Worm (Caenorhabditis elegans): ENCODE measurements around the gene nas-4.

nas-4 gene

ce11 chrIII:6415306-6415973 lies at the start of gene nas-4:
nas-4 (minus strand) TSS chrIII:6415656.
- TF ChIP-seq flt-1 (GFP tag; IDR thresholded peaks at IDR 0.05): no peak
- TF ChIP-seq hnd-1 (tag; optimal IDR thresholded peaks at IDR 0.05): no peak
- no peak for TF ChIP-seq F13C5.2 (tag; optimal IDR thresholded peaks at IDR 0.05)
- no peak for TF ChIP-seq B0310.2 (tag; optimal IDR thresholded peaks at IDR 0.05)
- TF ChIP-seq aly-1 (tag; optimal IDR thresholded peaks at IDR 0.05): no peak
- TF ChIP-seq hmbx-1 (tag; optimal IDR thresholded peaks at IDR 0.05): no peak

- no peak for TF ChIP-seq hnd-1 (tag; optimal IDR thresholded peaks at IDR 0.05)
- TF ChIP-seq hmbx-1 (tag; optimal IDR thresholded peaks at IDR 0.05): no peak
- TF ChIP-seq tbx-37 (GFP tag; conservative IDR thresholded peaks at IDR 0.05): no peak
- no peak for TF ChIP-seq ama-1 (optimal IDR thresholded peaks at IDR 0.05)
- no peak for TF ChIP-seq ceh-13 (GFP tag; optimal IDR thresholded peaks at IDR 0.05)
- no peak for TF ChIP-seq tbx-11 (GFP tag; IDR thresholded peaks at IDR 0.05)
- TF ChIP-seq flt-1 (GFP tag; IDR thresholded peaks at IDR 0.05): no peak
- TF ChIP-seq ceh-36 (tag; optimal IDR thresholded peaks at IDR 0.05): no peak
- TF ChIP-seq sea-1 (GFP tag; conservative IDR thresholded peaks at IDR 0.05): no peak
- no peak for TF ChIP-seq aly-1 (tag; optimal IDR thresholded peaks at IDR 0.05)
- TF ChIP-seq B0310.2 (tag; optimal IDR thresholded peaks at IDR 0.05): no peak
Observed at ce11 chrIII:6464913-6465312, 49.5 kb upstream of the nas-4 start, which contains the start of gene nduf-2.2. nduf-2.2 (plus strand) TSS chrIII:6465222.

ce11 chrIII:6464113-6464571 lies 48.7 kb upstream of the nas-4 start:
- TF ChIP-seq sea-1 (GFP tag; conservative IDR thresholded peaks at IDR 0.05) (0 out of 2 replicates have a peak, but pooled peaks have one; percentile 19), aly-1 (tag; optimal IDR thresholded peaks at IDR 0.05) (peak; percentile 66), flt-1 (GFP tag; IDR thresholded peaks at IDR 0.05) (0 out of 2 replicates have a peak, but pooled peaks have one; percentile 22), hmg-4 (GFP tag; optimal IDR thresholded peaks at IDR 0.05) (peak; percentile 39), hnd-1 (tag; optimal IDR thresholded peaks at IDR 0.05) (no peak), tra-4 (tag; optimal IDR thresholded peaks at IDR 0.05) (no peak), F13C5.2 (tag; optimal IDR thresholded peaks at IDR 0.05) (peak; percentile 29)

- TF ChIP-seq pes-1 (GFP tag; IDR thresholded peaks at IDR 0.05) (no peak), flt-1 (GFP tag; IDR thresholded peaks at IDR 0.05) (no peak), B0310.2 (tag; optimal IDR thresholded peaks at IDR 0.05) (no peak), hmg-4 (GFP tag; optimal IDR thresholded peaks at IDR 0.05) (no peak), hmbx-1 (tag; optimal IDR thresholded peaks at IDR 0.05) (no peak), tbx-11 (GFP tag; IDR thresholded peaks at IDR 0.05) (no peak), tra-4 (tag; optimal IDR thresholded peaks at IDR 0.05) (no peak), ceh-13 (GFP tag; optimal IDR thresholded peaks at IDR 0.05) (no peak), tbx-37 (GFP tag; conservative IDR thresholded peaks at IDR 0.05) (no peak)
Observed at ce11 chrIII:6463679-6464078, 48.2 kb upstream of the nas-4 start, which contains the start of gene dlc-1. dlc-1 (minus strand) TSS chrIII:6463779.

ce11 chrIII:6462610-6463009 lies 47.2 kb upstream of the nas-4 start, which contains the start of gene T26A5.8:
T26A5.8 (minus strand) TSS chrIII:6462856.
- no peak for TF ChIP-seq aly-1 (tag; optimal IDR thresholded peaks at IDR 0.05)
- no peak for TF ChIP-seq pes-1 (GFP tag; IDR thresholded peaks at IDR 0.05)
- no peak for TF ChIP-seq flt-1 (GFP tag; IDR thresholded peaks at IDR 0.05)
- TF ChIP-seq tbx-37 (GFP tag; conservative IDR thresholded peaks at IDR 0.05): no peak
- no peak for TF ChIP-seq tbx-11 (GFP tag; IDR thresholded peaks at IDR 0.05)
- TF ChIP-seq F13C5.2 (tag; optimal IDR thresholded peaks at IDR 0.05): no peak
- no peak for TF ChIP-seq ama-1 (optimal IDR thresholded peaks at IDR 0.05)
- TF ChIP-seq ceh-36 (tag; optimal IDR thresholded peaks at IDR 0.05): no peak
- no peak for TF ChIP-seq ceh-13 (GFP tag; optimal IDR thresholded peaks at IDR 0.05)
- no peak for TF ChIP-seq scrt-1 (GFP tag; IDR thresholded peaks at IDR 0.05)
- TF ChIP-seq hnd-1 (tag; optimal IDR thresholded peaks at IDR 0.05): no peak
- TF ChIP-seq tra-4 (tag; optimal IDR thresholded peaks at IDR 0.05): no peak
- TF ChIP-seq ets-7 (tag; optimal IDR thresholded peaks at IDR 0.05): no peak

ce11 chrIII:6459820-6460219 lies 44.4 kb upstream of the nas-4 start, which contains the start of gene algn-1:
algn-1 (plus strand) TSS chrIII:6460120.
- TF ChIP-seq hmg-4 (GFP tag; optimal IDR thresholded peaks at IDR 0.05) (no peak), F13C5.2 (tag; optimal IDR thresholded peaks at IDR 0.05) (no peak), ets-7 (tag; optimal IDR thresholded peaks at IDR 0.05) (no peak), tbx-37 (GFP tag; conservative IDR thresholded peaks at IDR 0.05) (no peak), ceh-13 (GFP tag; optimal IDR thresholded peaks at IDR 0.05) (no peak), sea-1 (GFP tag; conservative IDR thresholded peaks at IDR 0.05) (no peak), B0310.2 (tag; optimal IDR thresholded peaks at IDR 0.05) (no peak), ama-1 (optimal IDR thresholded peaks at IDR 0.05) (no peak)

ce11 chrIII:6454183-6454582 lies 38.7 kb upstream of the nas-4 start, which contains the start of gene jhdm-1:
jhdm-1 (plus strand) TSS chrIII:6454483.
- TF ChIP-seq ceh-13 (GFP tag; optimal IDR thresholded peaks at IDR 0.05) (no peak), ama-1 (optimal IDR thresholded peaks at IDR 0.05) (no peak), hmg-4 (GFP tag; optimal IDR thresholded peaks at IDR 0.05) (no peak), tra-4 (tag; optimal IDR thresholded peaks at IDR 0.05) (no peak), ets-7 (tag; optimal IDR thresholded peaks at IDR 0.05) (no peak), hmbx-1 (tag; optimal IDR thresholded peaks at IDR 0.05) (no peak), scrt-1 (GFP tag; IDR thresholded peaks at IDR 0.05) (no peak)

- TF ChIP-seq ceh-36 (tag; optimal IDR thresholded peaks at IDR 0.05): peak; percentile 37
- TF ChIP-seq tra-4 (tag; optimal IDR thresholded peaks at IDR 0.05): no peak
- TF ChIP-seq flt-1 (GFP tag; IDR thresholded peaks at IDR 0.05): 0 out of 2 replicates have a peak, but pooled peaks have one; percentile 42
- peak; percentile 70 for TF ChIP-seq pes-1 (GFP tag; IDR thresholded peaks at IDR 0.05)
- TF ChIP-seq hnd-1 (tag; optimal IDR thresholded peaks at IDR 0.05): peak; percentile 28
- TF ChIP-seq sea-1 (GFP tag; conservative IDR thresholded peaks at IDR 0.05): peak; percentile 64; the same call in 1 of the 2 replicates
- TF ChIP-seq aly-1 (tag; optimal IDR thresholded peaks at IDR 0.05): no peak
- peak; percentile 38; the same call in 1 of the 2 replicates for TF ChIP-seq tbx-11 (GFP tag; IDR thresholded peaks at IDR 0.05)
- peak; percentile 65 for TF ChIP-seq ets-7 (tag; optimal IDR thresholded peaks at IDR 0.05)
- peak; percentile 39 for TF ChIP-seq B0310.2 (tag; optimal IDR thresholded peaks at IDR 0.05)
- TF ChIP-seq tbx-37 (GFP tag; conservative IDR thresholded peaks at IDR 0.05): 0 out of 2 replicates have a peak, but pooled peaks have one; percentile 46
- TF ChIP-seq hmbx-1 (tag; optimal IDR thresholded peaks at IDR 0.05): no peak
- TF ChIP-seq scrt-1 (GFP tag; IDR thresholded peaks at IDR 0.05): no peak
- TF ChIP-seq hmg-4 (GFP tag; optimal IDR thresholded peaks at IDR 0.05): peak; percentile 62
- no peak for TF ChIP-seq ama-1 (optimal IDR thresholded peaks at IDR 0.05)
- TF ChIP-seq F13C5.2 (tag; optimal IDR thresholded peaks at IDR 0.05): peak; percentile 83
- TF ChIP-seq ceh-13 (GFP tag; optimal IDR thresholded peaks at IDR 0.05): no peak
Observed at ce11 chrIII:6453665-6454064, 38.2 kb upstream of the nas-4 start.
